Fruit fly (Drosophila melanogaster) whole organism, embryonic: ENCODE data around the gene CG6000.

Experiments used
- CG14050 ChIP-seq: fragments of 200-800 bp; sonication (Bioruptor generic); IDR thresholded peaks from 3 replicates; pipeline ENCODE4 v1.3.6; 2022; ENCODE audit warnings: missing biosample characterization, missing genetic modification characterization
- HLH4C ChIP-seq: fragments of 200-800 bp; sonication (Bioruptor generic); IDR thresholded peaks from 3 replicates; pipeline ENCODE4 v1.3.6; 2022; ENCODE audit warnings: missing biosample characterization, missing genetic modification characterization; ENCODE audit not compliant: partially characterized antibody
- Hr39 ChIP-seq: fragments of >200 bp; optimal IDR thresholded peaks from 2 replicates; lab custom pipeline; 2017
- disco-r ChIP-seq: fragments of 200-800 bp; sonication (Bioruptor generic); optimal IDR thresholded peaks from 2 replicates; lab custom pipeline; 2016; ENCODE audit warnings: missing biosample characterization, missing genetic modification characterization
- lola ChIP-seq, 3 experiments: fragments of >200 bp in 2 of 3; fragments of 200-800 bp in 1 of 3; sonication (Bioruptor generic) in 1 of 3; optimal IDR thresholded peaks; 2 replicates each; lab custom pipeline; 2017 to 2019; ENCODE audit warnings: missing biosample characterization in 3 of 3, missing genetic modification characterization in 3 of 3, mild to moderate bottlenecking in 1 of 3, moderate library complexity in 1 of 3

DNA sequence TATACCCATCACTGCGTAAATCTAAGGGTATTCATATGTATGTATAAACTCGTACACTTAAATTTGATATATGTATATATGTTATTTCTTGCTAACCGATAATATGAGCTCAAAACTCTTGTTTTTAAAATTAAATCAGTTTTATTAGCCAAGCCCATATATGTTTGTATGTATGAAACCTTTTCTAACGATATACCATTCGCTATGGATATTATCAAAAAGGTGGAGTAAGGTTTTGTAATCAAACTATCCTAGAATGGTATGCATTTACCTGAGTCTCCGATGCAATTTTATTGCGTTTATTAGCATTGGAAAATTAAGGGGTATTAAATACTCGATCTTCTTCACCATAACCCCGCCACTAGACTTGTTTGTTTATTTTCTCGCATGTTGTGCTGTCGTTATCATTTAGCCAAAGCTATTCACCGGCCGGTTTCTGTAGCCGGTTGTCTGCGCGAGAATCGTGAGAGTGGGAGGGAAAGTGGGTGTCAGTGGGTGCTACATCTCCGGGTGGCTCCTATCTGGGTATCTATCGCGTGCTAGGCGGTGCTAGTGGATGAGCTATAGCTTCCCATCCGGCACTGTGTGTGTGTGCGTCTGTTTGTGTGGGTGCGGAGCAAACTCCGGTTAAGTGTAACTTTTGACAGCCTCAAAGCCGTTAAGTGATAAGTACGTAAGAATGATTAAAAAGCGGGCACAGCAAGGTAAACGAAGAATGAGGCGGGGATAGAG is 46.2 kb upstream of the CG6000 start:
- TF ChIP-seq Hr39 (no peak), HLH4C (GFP tag; lab: Robert Waterston, UW) (no peak), CG14050 (GFP tag; lab: Robert Waterston, UW) (no peak), lola (GFP tag; optimal IDR thresholded peaks at IDR 0.05; lab: Kevin White, UChicago) (peak in 1 of 3 experiments; percentile 22), disco-r (no peak)
